Fruit fly (Drosophila melanogaster) whole organism, embryonic: ENCODE measurements around the gene Takl2.

ENCODE experiments used
- Ada2b ChIP-seq: fragments of 200-800 bp; sonication (Bioruptor generic); IDR thresholded peaks from 2 replicates; pipeline ENCODE4 v1.3.6; 2022; ENCODE audit warnings: missing biosample characterization, missing genetic modification characterization
- Adf1 ChIP-seq: fragments of 200-800 bp; sonication (Bioruptor generic); IDR thresholded peaks from 2 replicates; pipeline ENCODE4 v1.3.6; 2022; ENCODE audit warnings: missing biosample characterization, missing genetic modification characterization
- CG10979 ChIP-seq: fragments of 200-800 bp; sonication (Bioruptor generic); optimal IDR thresholded peaks from 2 replicates; lab custom pipeline; 2018; ENCODE audit warnings: missing biosample characterization, mild to moderate bottlenecking, missing genetic modification characterization, moderate library complexity
- CG11085 ChIP-seq: fragments of 200-800 bp; sonication (Bioruptor generic); IDR thresholded peaks from 2 replicates; pipeline ENCODE4 v1.3.6; 2022; ENCODE audit warnings: missing biosample characterization, missing genetic modification characterization
- CG13296 ChIP-seq: fragments of 200-800 bp; sonication (Bioruptor generic); optimal IDR thresholded peaks from 3 replicates; lab custom pipeline; 2018; ENCODE audit warnings: missing biosample characterization, mild to moderate bottlenecking, missing genetic modification characterization
- CG13424 ChIP-seq: fragments of 200-800 bp; sonication (Bioruptor generic); optimal IDR thresholded peaks from 2 replicates; lab custom pipeline; 2019; ENCODE audit warnings: missing biosample characterization, mild to moderate bottlenecking, missing genetic modification characterization, moderate library complexity
- CG13624 ChIP-seq: fragments of 200-800 bp; sonication (Bioruptor generic); optimal IDR thresholded peaks from 2 replicates; lab custom pipeline; 2016; ENCODE audit warnings: missing biosample characterization, missing genetic modification characterization
- CG14050 ChIP-seq: fragments of 200-800 bp; sonication (Bioruptor generic); IDR thresholded peaks from 3 replicates; pipeline ENCODE4 v1.3.6; 2022; ENCODE audit warnings: missing biosample characterization, missing genetic modification characterization
- CG14710 ChIP-seq: fragments of 200-800 bp; sonication (Bioruptor generic); optimal IDR thresholded peaks from 3 replicates; lab custom pipeline; 2019; ENCODE audit warnings: missing biosample characterization, mild to moderate bottlenecking, missing genetic modification characterization, moderate library complexity
- CG16779 ChIP-seq: fragments of 200-800 bp; sonication (Bioruptor generic); IDR thresholded peaks from 2 replicates; pipeline ENCODE4 v1.3.6; 2022; ENCODE audit warnings: missing biosample characterization, missing genetic modification characterization
- CG17912 ChIP-seq: fragments of 200-800 bp; sonication (Bioruptor generic); optimal IDR thresholded peaks from 2 replicates; lab custom pipeline; 2018; ENCODE audit warnings: missing biosample characterization, mild to moderate bottlenecking, missing genetic modification characterization
- CG4328 ChIP-seq: fragments of 200-800 bp; sonication (Bioruptor generic); optimal IDR thresholded peaks from 3 replicates; lab custom pipeline; 2017; ENCODE audit warnings: missing biosample characterization, missing genetic modification reagents, missing genetic modification characterization
- CG4820 ChIP-seq: fragments of 200-800 bp; sonication (Bioruptor generic); optimal IDR thresholded peaks from 3 replicates; lab custom pipeline; 2016; ENCODE audit warnings: missing biosample characterization, missing genetic modification characterization
- CG5245 ChIP-seq: fragments of 200-800 bp; sonication (Bioruptor generic); optimal IDR thresholded peaks from 3 replicates; lab custom pipeline; 2016; ENCODE audit warnings: missing biosample characterization, missing genetic modification characterization
- CG6683 ChIP-seq: fragments of 200-800 bp; sonication (Bioruptor generic); optimal IDR thresholded peaks from 2 replicates; lab custom pipeline; 2017; ENCODE audit warnings: missing biosample characterization, mild to moderate bottlenecking, missing genetic modification characterization, missing genetic modification reagents
- CG9215 ChIP-seq: fragments of 200-800 bp; sonication (Bioruptor generic); IDR thresholded peaks from 2 replicates; pipeline ENCODE4 v1.3.6; 2022; ENCODE audit warnings: missing biosample characterization, missing genetic modification characterization
- CTCF ChIP-seq: fragments of 200-800 bp; sonication (Bioruptor generic); optimal IDR thresholded peaks from 2 replicates; lab custom pipeline; 2017; ENCODE audit warnings: missing biosample characterization, mild to moderate bottlenecking, missing genetic modification characterization, moderate library complexity
- Dad ChIP-seq: fragments of 200-800 bp; sonication (Bioruptor generic); optimal IDR thresholded peaks from 3 replicates; lab custom pipeline; 2016; ENCODE audit warnings: missing biosample characterization, missing genetic modification characterization
- Dbx ChIP-seq: fragments of 200-800 bp; sonication (Bioruptor generic); IDR thresholded peaks from 3 replicates; pipeline ENCODE4 v1.3.6; 2022; ENCODE audit warnings: missing biosample characterization, missing genetic modification characterization
- Dip3 ChIP-seq: fragments of 200-800 bp; sonication (Bioruptor generic); optimal IDR thresholded peaks from 3 replicates; lab custom pipeline; 2016; ENCODE audit warnings: missing biosample characterization, missing genetic modification characterization
- Doc3 ChIP-seq: fragments of 200-800 bp; sonication (Bioruptor generic); IDR thresholded peaks from 3 replicates; pipeline ENCODE4 v1.3.6; 2022; ENCODE audit warnings: missing biosample characterization, missing genetic modification characterization; ENCODE audit not compliant: partially characterized antibody
- Ets97D ChIP-seq: fragments of 200-800 bp; sonication (Bioruptor generic); optimal IDR thresholded peaks from 3 replicates; lab custom pipeline; 2016; ENCODE audit warnings: missing biosample characterization, missing genetic modification characterization
- Fer2 ChIP-seq: fragments of 200-800 bp; sonication (Bioruptor generic); optimal IDR thresholded peaks from 2 replicates; lab custom pipeline; 2018; ENCODE audit warnings: missing biosample characterization, mild to moderate bottlenecking, missing genetic modification characterization, moderate library complexity
- Gug ChIP-seq: fragments of 200-800 bp; sonication (Bioruptor generic); IDR thresholded peaks from 4 replicates; pipeline ENCODE4 v1.3.6; 2022; ENCODE audit warnings: missing biosample characterization, missing genetic modification characterization
- H2.0 ChIP-seq: fragments of 200-800 bp; sonication (Bioruptor generic); IDR thresholded peaks from 2 replicates; pipeline ENCODE4 v1.3.6; 2022; ENCODE audit warnings: missing biosample characterization, missing genetic modification characterization
- Mes4 ChIP-seq: fragments of 200-800 bp; sonication (Bioruptor generic); optimal IDR thresholded peaks from 2 replicates; lab custom pipeline; 2016; ENCODE audit warnings: missing biosample characterization, missing genetic modification characterization
- Pdp1 ChIP-seq, 2 experiments: fragments of 200-800 bp; sonication (Bioruptor generic); optimal IDR thresholded peaks; 3 replicates each; lab custom pipeline; 2016; ENCODE audit warnings: missing biosample characterization in 2 of 2, missing genetic modification characterization in 2 of 2, mild to moderate bottlenecking in 1 of 2, moderate library complexity in 1 of 2
- aop ChIP-seq: fragments of 200-800 bp; sonication (Bioruptor generic); IDR thresholded peaks from 2 replicates; pipeline ENCODE4 v1.3.6; 2022; ENCODE audit warnings: missing biosample characterization, missing genetic modification characterization
- az2 ChIP-seq: fragments of 200-800 bp; sonication (Bioruptor generic); optimal IDR thresholded peaks from 3 replicates; lab custom pipeline; 2016; ENCODE audit warnings: missing biosample characterization, missing genetic modification characterization
- bbx ChIP-seq: fragments of 200-800 bp; sonication (Bioruptor generic); IDR thresholded peaks from 2 replicates; pipeline ENCODE4 v1.3.6; 2022; ENCODE audit warnings: missing biosample characterization, missing genetic modification characterization; ENCODE audit not compliant: partially characterized antibody
- bcd ChIP-seq: fragments of 200-800 bp; sonication (Bioruptor generic); optimal IDR thresholded peaks from 2 replicates; lab custom pipeline; 2017; ENCODE audit warnings: missing biosample characterization, mild to moderate bottlenecking, missing genetic modification characterization
- corto ChIP-seq: fragments of 200-800 bp; sonication (Bioruptor generic); optimal IDR thresholded peaks from 2 replicates; lab custom pipeline; 2016; ENCODE audit warnings: missing biosample characterization, mild to moderate bottlenecking, missing genetic modification characterization, moderate library complexity
- crol ChIP-seq: fragments of 200-800 bp; sonication (Bioruptor generic); IDR thresholded peaks from 2 replicates; pipeline ENCODE4 v1.3.6; 2022; ENCODE audit warnings: missing biosample characterization, missing genetic modification characterization
- danr ChIP-seq: fragments of 200-800 bp; sonication (Bioruptor generic); IDR thresholded peaks from 2 replicates; pipeline ENCODE4 v1.3.6; 2022; ENCODE audit warnings: missing biosample characterization, missing genetic modification characterization
- dpn ChIP-seq, 2 experiments: fragments of 200-800 bp; sonication (Bioruptor generic); optimal IDR thresholded peaks; 3 replicates each; lab custom pipeline; 2016; ENCODE audit warnings: missing biosample characterization in 2 of 2, missing genetic modification characterization in 2 of 2
- gcm2 ChIP-seq: fragments of 200-800 bp; sonication (Bioruptor generic); optimal IDR thresholded peaks from 2 replicates; lab custom pipeline; 2016; ENCODE audit warnings: missing biosample characterization, missing genetic modification characterization
- gfzf ChIP-seq: fragments of 200-800 bp; sonication (Bioruptor generic); optimal IDR thresholded peaks from 2 replicates; lab custom pipeline; 2016; ENCODE audit warnings: missing biosample characterization, mild to moderate bottlenecking, missing genetic modification characterization, moderate library complexity
- inv ChIP-seq: fragments of 200-800 bp; sonication (Bioruptor generic); IDR thresholded peaks from 2 replicates; pipeline ENCODE4 v1.3.6; 2022; ENCODE audit warnings: missing biosample characterization, missing genetic modification characterization; ENCODE audit not compliant: partially characterized antibody
- jigr1 ChIP-seq: fragments of 200-800 bp; sonication (Bioruptor generic); IDR thresholded peaks from 3 replicates; pipeline ENCODE4 v1.3.6; 2022; ENCODE audit warnings: missing biosample characterization, missing genetic modification characterization
- kay ChIP-seq: fragments of 200-800 bp; sonication (Bioruptor generic); optimal IDR thresholded peaks from 2 replicates; lab custom pipeline; 2016; ENCODE audit warnings: missing biosample characterization, missing genetic modification characterization
- onecut ChIP-seq: fragments of 200-800 bp; sonication (Bioruptor generic); IDR thresholded peaks from 2 replicates; pipeline ENCODE4 v1.3.6; 2022; ENCODE audit warnings: missing biosample characterization, missing genetic modification characterization
- pfk ChIP-seq: fragments of 200-800 bp; sonication (Bioruptor generic); optimal IDR thresholded peaks from 2 replicates; lab custom pipeline; 2018; ENCODE audit warnings: missing biosample characterization, mild to moderate bottlenecking, missing genetic modification characterization, moderate library complexity
- pho ChIP-seq: fragments of 200-800 bp; sonication (Bioruptor generic); optimal IDR thresholded peaks from 2 replicates; lab custom pipeline; 2016; ENCODE audit warnings: missing biosample characterization, missing genetic modification characterization
- pum ChIP-seq: fragments of 200-800 bp; sonication (Bioruptor generic); optimal IDR thresholded peaks from 2 replicates; lab custom pipeline; 2016; ENCODE audit warnings: missing biosample characterization, missing genetic modification characterization
- sima ChIP-seq: fragments of 200-800 bp; sonication (Bioruptor generic); optimal IDR thresholded peaks from 2 replicates; lab custom pipeline; 2016; ENCODE audit warnings: missing biosample characterization, missing genetic modification characterization
- sqz ChIP-seq: fragments of 200-800 bp; sonication (Bioruptor generic); optimal IDR thresholded peaks from 3 replicates; lab custom pipeline; 2018; ENCODE audit warnings: missing biosample characterization, mild to moderate bottlenecking, missing genetic modification characterization
- tll ChIP-seq, 2 experiments: fragments of 200-800 bp in 1 of 2; fragments of >200 bp in 1 of 2; sonication (Bioruptor generic) in 1 of 2; optimal IDR thresholded peaks; 2 replicates each; lab custom pipeline; 2017 to 2019; ENCODE audit warnings: missing biosample characterization in 2 of 2, missing genetic modification characterization in 2 of 2, mild to moderate bottlenecking in 1 of 2, moderate library complexity in 1 of 2
- twi ChIP-seq: fragments of 200-800 bp; optimal IDR thresholded peaks from 2 replicates; lab custom pipeline; 2019; ENCODE audit warnings: missing biosample characterization, mild to moderate bottlenecking, missing genetic modification characterization, moderate library complexity
- vnd ChIP-seq: fragments of 200-800 bp; sonication (Bioruptor generic); IDR thresholded peaks from 3 replicates; pipeline ENCODE4 v1.3.6; 2022; ENCODE audit warnings: missing biosample characterization, missing genetic modification characterization; ENCODE audit not compliant: partially characterized antibody
- wdn ChIP-seq: fragments of 200-800 bp; sonication (Bioruptor generic); IDR thresholded peaks from 2 replicates; pipeline ENCODE4 v1.3.6; 2022; ENCODE audit warnings: missing biosample characterization, missing genetic modification characterization
- zen ChIP-seq: fragments of 200-800 bp; sonication (Bioruptor generic); optimal IDR thresholded peaks from 3 replicates; lab custom pipeline; 2018; ENCODE audit warnings: missing biosample characterization, mild to moderate bottlenecking, missing genetic modification characterization, moderate library complexity
- zfh2 ChIP-seq: fragments of 200-800 bp; sonication (Bioruptor generic); optimal IDR thresholded peaks from 2 replicates; lab custom pipeline; 2016; ENCODE audit warnings: missing biosample characterization, missing genetic modification characterization

The Takl2 gene

dm6 chr3R:22781412-22781811 is 47.8 kb upstream of the Takl2 start (continued):
- TF ChIP-seq CG14050 (GFP tag; lab: Robert Waterston, UW) (no peak; the same call in 2 of the 3 replicates), crol (no peak), CG13624 (GFP tag; lab: Kevin White, UChicago) (no peak), Dip3 (GFP tag; lab: Kevin White, UChicago) (no peak), Dbx (GFP tag; lab: Robert Waterston, UW) (peak; percentile 36; the same call in 2 of the 3 replicates), Ada2b (GFP tag; lab: Robert Waterston, UW) (no peak), Fer2 (tag; lab: Kevin White, UChicago) (no peak), Dad (no peak), CG17912 (no peak), vnd (GFP tag; lab: Robert Waterston, UW) (no peak), Mes4 (GFP tag; lab: Kevin White, UChicago) (no peak), bbx (GFP tag; lab: Robert Waterston, UW) (no peak), twi (tag; lab: Kevin White, UChicago) (peak; percentile 14), CG11085 (GFP tag; lab: Robert Waterston, UW) (no peak), CG13296 (GFP tag; lab: Kevin White, UChicago) (no peak), CG14710 (tag; lab: Kevin White, UChicago) (no peak), CG9215 (GFP tag; lab: Robert Waterston, UW) (no peak), aop (GFP tag; lab: Robert Waterston, UW) (no peak), Gug (GFP tag; lab: Robert Waterston, UW) (no peak), sqz (peak; percentile 18), CG5245 (GFP tag; lab: Kevin White, UChicago) (no peak), CG4820 (no peak), onecut (GFP tag; lab: Robert Waterston, UW) (peak; percentile 53), pum (GFP tag; lab: Kevin White, UChicago) (no peak), Ets97D (GFP tag; lab: Kevin White, UChicago) (no peak), corto (GFP tag; lab: Kevin White, UChicago) (peak; percentile 28), gcm2 (GFP tag; lab: Kevin White, UChicago) (no peak), H2.0 (GFP tag; lab: Robert Waterston, UW) (no peak), danr (GFP tag; lab: Robert Waterston, UW) (no peak), inv (GFP tag; lab: Robert Waterston, UW) (no peak), pho (no peak), kay (GFP tag; lab: Kevin White, UChicago) (no peak), wdn (GFP tag; lab: Robert Waterston, UW) (no peak), zen (tag; lab: Kevin White, UChicago) (peak; percentile 8), Adf1 (GFP tag; lab: Robert Waterston, UW) (peak; percentile 61; the same call in 1 of the 2 replicates), CG13424 (peak; percentile 2), zfh2 (GFP tag; lab: Kevin White, UChicago) (no peak), Doc3 (no peak), jigr1 (GFP tag; lab: Robert Waterston, UW) (no peak), tll (GFP tag; optimal IDR thresholded peaks at IDR 0.05; lab: Kevin White, UChicago) (no peak), sima (GFP tag; lab: Kevin White, UChicago) (no peak), CG4328 (GFP tag; lab: Kevin White, UChicago) (no peak), CTCF (GFP tag; lab: Kevin White, UChicago) (no peak), az2 (GFP tag; lab: Kevin White, UChicago) (no peak), pfk (GFP tag; lab: Kevin White, UChicago) (no peak), Pdp1 (GFP tag; optimal IDR thresholded peaks at IDR 0.05; lab: Kevin White, UChicago) (peak in 1 of 2 experiments; percentile 93), gfzf (GFP tag; lab: Kevin White, UChicago) (no peak), CG16779 (GFP tag; lab: Robert Waterston, UW) (no peak), dpn (GFP tag; optimal IDR thresholded peaks at IDR 0.05; lab: Kevin White, UChicago) (no peak), bcd (GFP tag; lab: Kevin White, UChicago) (no peak), CG10979 (tag; lab: Kevin White, UChicago) (no peak), CG6683 (GFP tag; lab: Kevin White, UChicago) (no peak)
